Fruit fly (Drosophila melanogaster): ENCODE measurements around the gene Tsp66E.

Tsp66E gene

dm6 chr3L:8974478-8975477, 62.5 kb downstream of the Tsp66E start, which contains the start of the genes pix and Srp68 (continued):
- TF ChIP-seq sob (GFP tag; IDR thresholded peaks at IDR 0.05) (peak; percentile 66), sisA (GFP tag; IDR thresholded peaks at IDR 0.05) (peak; percentile 26; the same call in 1 of the 2 replicates), Hsf (GFP tag; optimal IDR thresholded peaks at IDR 0.05) (peak; percentile 61), CG1233 (GFP tag; optimal IDR thresholded peaks at IDR 0.05) (peak; percentile 65), CG10543 (GFP tag; optimal IDR thresholded peaks at IDR 0.05) (peak; percentile 81), Hmr (GFP tag; optimal IDR thresholded peaks at IDR 0.05) (no peak), bab2 (GFP tag; optimal IDR thresholded peaks at IDR 0.05) (peak; percentile 34), CG6689 (GFP tag; IDR thresholded peaks at IDR 0.05) (no peak), CG15514 (GFP tag; optimal IDR thresholded peaks at IDR 0.05) (peak; percentile 32), amos (GFP tag; IDR thresholded peaks at IDR 0.05; ENCODE audit: partially characterized antibody) (peak; percentile 69), Poxn (GFP tag; IDR thresholded peaks at IDR 0.05) (no peak), Dek (tag; optimal IDR thresholded peaks at IDR 0.05) (peak; percentile 60), CG1647 (GFP tag; optimal IDR thresholded peaks at IDR 0.05) (peak; percentile 40), CG3163 (GFP tag; optimal IDR thresholded peaks at IDR 0.05) (peak; percentile 11), prd (optimal IDR thresholded peaks at IDR 0.05) (no peak), prd (GFP tag; IDR thresholded peaks at IDR 0.05) (peak; percentile 49), inv (GFP tag; IDR thresholded peaks at IDR 0.05; ENCODE audit: partially characterized antibody) (peak; percentile 86), Dp (GFP tag; optimal IDR thresholded peaks at IDR 0.05) (peak; percentile 23), vfl (GFP tag; optimal IDR thresholded peaks at IDR 0.05) (peak; percentile 13), CG31224 (GFP tag; IDR thresholded peaks at IDR 0.05) (0 out of 2 replicates have a peak, but pooled peaks have one; percentile 14), fu2 (GFP tag; optimal IDR thresholded peaks at IDR 0.05) (peak; percentile 36), CG12942 (GFP tag; optimal IDR thresholded peaks at IDR 0.05) (peak; percentile 31), CG11560 (tag; IDR thresholded peaks at IDR 0.05) (no peak), CG30020 (tag; optimal IDR thresholded peaks at IDR 0.05) (peak; percentile 78), CG11093 (GFP tag; IDR thresholded peaks at IDR 0.05) (no peak), Six4 (GFP tag; optimal IDR thresholded peaks at IDR 0.05) (peak; percentile 15), sr (GFP tag; IDR thresholded peaks at IDR 0.05) (no peak), Max (GFP tag; optimal IDR thresholded peaks at IDR 0.05) (peak; percentile 70), hb (GFP tag; IDR thresholded peaks at IDR 0.05; ENCODE audit: partially characterized antibody) (peak; percentile 65), CG9817 (tag; optimal IDR thresholded peaks at IDR 0.05) (peak; percentile 66), Fer3 (tag; optimal IDR thresholded peaks at IDR 0.05) (peak; percentile 47), CG6791 (GFP tag; IDR thresholded peaks at IDR 0.05; ENCODE audit: partially characterized antibody) (0 out of 3 replicates have a peak, but pooled peaks have one; percentile 33), ash1 (GFP tag; optimal IDR thresholded peaks at IDR 0.05) (no peak), pzg (GFP tag; optimal IDR thresholded peaks at IDR 0.05) (peak; percentile 45), CG1603 (tag; optimal IDR thresholded peaks at IDR 0.05) (no peak), disco-r (GFP tag; optimal IDR thresholded peaks at IDR 0.05) (peak; percentile 7), klu (GFP tag; IDR thresholded peaks at IDR 0.05) (peak; percentile 50; the same call in 1 of the 2 replicates), CG15696 (tag; optimal IDR thresholded peaks at IDR 0.05) (peak; percentile 66), vnd (GFP tag; IDR thresholded peaks at IDR 0.05; ENCODE audit: partially characterized antibody) (peak; percentile 87), stwl (tag; optimal IDR thresholded peaks at IDR 0.05) (peak; percentile 54), lilli (GFP tag; optimal IDR thresholded peaks at IDR 0.05) (peak; percentile 75), Bteb2 (GFP tag; optimal IDR thresholded peaks at IDR 0.05) (peak; percentile 40), gcm (GFP tag; optimal IDR thresholded peaks at IDR 0.05) (peak; percentile 47), wor (GFP tag; IDR thresholded peaks at IDR 0.05) (no peak), HmgZ (tag; optimal IDR thresholded peaks at IDR 0.05) (peak; percentile 43), emc (GFP tag; optimal IDR thresholded peaks at IDR 0.05) (no peak), Elba2 (GFP tag; optimal IDR thresholded peaks at IDR 0.05) (no peak), Dip3 (GFP tag; optimal IDR thresholded peaks at IDR 0.05) (peak; percentile 49)
